Worm (Caenorhabditis elegans) whole organism, L2 larva: Measurements from ENCODE around the gene Y57G7A.1.
"Not testable (repeated sequence)": the region's sequence is repeated elsewhere in the genome, so short reads cannot be mapped to it uniquely, and the experiment has no call there.

Source experiments
- aly-2 ChIP-seq: fragments of 150-350 bp; optimal IDR thresholded peaks from 2 replicates; lab custom pipeline; 2014; ENCODE audit warnings: missing biosample characterization, missing genetic modification characterization
- ceh-16 ChIP-seq: fragments of 150-350 bp; optimal IDR thresholded peaks from 2 replicates; lab custom pipeline; 2014; ENCODE audit warnings: missing biosample characterization, missing genetic modification characterization
- crh-2 ChIP-seq: sonication (generic microtip); optimal IDR thresholded peaks from 2 replicates; lab custom pipeline; 2017; ENCODE audit warnings: missing biosample characterization, missing genetic modification characterization
- dmd-4 ChIP-seq: sonication (generic microtip); optimal IDR thresholded peaks from 2 replicates; lab custom pipeline; 2017; ENCODE audit warnings: missing biosample characterization, missing genetic modification characterization
- egl-27 ChIP-seq: sonication (generic microtip); optimal IDR thresholded peaks from 3 replicates; lab custom pipeline; 2017; ENCODE audit warnings: missing biosample characterization, missing genetic modification reagents, missing genetic modification characterization
- elt-3 ChIP-seq: sonication (generic microtip); optimal IDR thresholded peaks from 2 replicates; lab custom pipeline; 2017; ENCODE audit warnings: missing biosample characterization, missing genetic modification characterization
- fos-1 ChIP-seq: fragments of 150-350 bp; optimal IDR thresholded peaks from 2 replicates; lab custom pipeline; 2014; ENCODE audit warnings: missing biosample characterization, missing genetic modification characterization
- lin-11 ChIP-seq: fragments of 150-350 bp; sonication (generic microtip); optimal IDR thresholded peaks from 2 replicates; lab custom pipeline; 2014; ENCODE audit warnings: missing biosample characterization, missing genetic modification characterization, inconsistent platforms, mixed read lengths
- mdl-1 ChIP-seq, 2 experiments: fragments of 150-350 bp in 1 of 2; sonication (generic microtip) in 1 of 2; optimal IDR thresholded peaks; 2 replicates each; lab custom pipeline; 2017; ENCODE audit warnings: missing biosample characterization in 2 of 2, missing genetic modification characterization in 2 of 2
- nhr-11 ChIP-seq: fragments of 150-350 bp; optimal IDR thresholded peaks from 2 replicates; lab custom pipeline; 2014; ENCODE audit warnings: missing biosample characterization, missing genetic modification characterization
- nhr-237 ChIP-seq: fragments of 150-350 bp; optimal IDR thresholded peaks from 2 replicates; lab custom pipeline; 2014; ENCODE audit warnings: missing biosample characterization, missing genetic modification characterization
- ztf-1 ChIP-seq: fragments of 200-800 bp; sonication (Bioruptor generic); conservative IDR thresholded peaks from 2 replicates; pipeline ENCODE4 v1.3.6; 2022; ENCODE audit warnings: missing genetic modification characterization, missing compliant biosample characterization
- ztf-11 ChIP-seq: sonication (generic microtip); optimal IDR thresholded peaks from 2 replicates; lab custom pipeline; 2017; ENCODE audit warnings: missing biosample characterization, missing genetic modification characterization

DNA sequence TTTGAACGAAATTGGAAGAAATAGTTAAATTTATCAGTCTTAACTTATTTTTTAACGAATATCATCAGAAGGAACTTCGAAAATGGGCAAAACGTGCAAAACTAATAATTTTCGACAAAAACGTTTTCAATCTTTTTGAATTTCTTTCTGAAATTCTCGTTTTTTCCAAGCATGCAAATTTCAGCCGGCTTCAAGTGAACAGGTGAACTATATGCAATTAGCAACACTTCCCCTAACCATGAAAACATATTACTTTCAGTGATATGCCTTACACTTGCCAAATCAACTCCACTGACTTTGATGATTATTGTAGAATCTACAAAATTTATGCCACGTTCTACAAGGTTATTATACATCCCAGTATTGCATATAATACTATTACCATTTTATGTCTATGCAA, 19.9 kb upstream of the Y57G7A.1 start, which contains the start of gene srz-63:
- not testable (repeated sequence) for TF ChIP-seq nhr-237 (tag; lab: Kevin White, UChicago); ztf-11 (tag; lab: Kevin White, UChicago); elt-3 (tag; lab: Kevin White, UChicago); ceh-16 (tag; lab: Kevin White, UChicago); crh-2; aly-2; mdl-1 (tag; optimal IDR thresholded peaks at IDR 0.05; lab: Kevin White, UChicago); fos-1; lin-11 (tag; lab: Kevin White, UChicago); ztf-1 (GFP tag; lab: Robert Waterston, UW); dmd-4 (tag; lab: Kevin White, UChicago); nhr-11 (tag; lab: Kevin White, UChicago); egl-27 (tag; lab: Kevin White, UChicago)
